Worm (Caenorhabditis elegans): ENCODE measurements around the gene F36G9.3.
"Not testable (repeated sequence)": the region's sequence is repeated elsewhere in the genome, so short reads cannot be mapped to it uniquely, and the experiment has no call there.

The F36G9.3 gene

ce11 chrV:15917458-15917857, 39.7 kb upstream of the F36G9.3 start, which contains the start of gene F35E8.9:
F35E8.9 (minus strand) TSS chrV:15917558.
- TF ChIP-seq scrt-1 (GFP tag; IDR thresholded peaks at IDR 0.05): no peak
- no peak for TF ChIP-seq hnd-1 (tag; optimal IDR thresholded peaks at IDR 0.05)

ce11 chrV:15920273-15920672, 36.9 kb upstream of the F36G9.3 start, which contains the start of gene F35E8.10:
F35E8.10 (minus strand) TSS chrV:15920373.
- TF ChIP-seq tbx-37 (GFP tag; conservative IDR thresholded peaks at IDR 0.05): no peak
- no peak for TF ChIP-seq ceh-36 (tag; optimal IDR thresholded peaks at IDR 0.05)
- TF ChIP-seq scrt-1 (GFP tag; IDR thresholded peaks at IDR 0.05): no peak

ce11 chrV:15921102-15921501, 36.1 kb upstream of the F36G9.3 start, which contains the start of gene cdr-1:
cdr-1 (plus strand) TSS chrV:15921309.
- TF ChIP-seq aly-1 (tag; optimal IDR thresholded peaks at IDR 0.05): no peak
- TF ChIP-seq ets-7 (tag; optimal IDR thresholded peaks at IDR 0.05): no peak
- no peak for TF ChIP-seq B0310.2 (tag; optimal IDR thresholded peaks at IDR 0.05)
- no peak for TF ChIP-seq tbx-37 (GFP tag; conservative IDR thresholded peaks at IDR 0.05)
- TF ChIP-seq ama-1 (optimal IDR thresholded peaks at IDR 0.05): no peak
- TF ChIP-seq sea-1 (GFP tag; conservative IDR thresholded peaks at IDR 0.05): no peak
- no peak for TF ChIP-seq scrt-1 (GFP tag; IDR thresholded peaks at IDR 0.05)
- no peak for TF ChIP-seq ceh-36 (tag; optimal IDR thresholded peaks at IDR 0.05)
- TF ChIP-seq hmbx-1 (tag; optimal IDR thresholded peaks at IDR 0.05): no peak
- no peak for TF ChIP-seq hnd-1 (tag; optimal IDR thresholded peaks at IDR 0.05)
- TF ChIP-seq ceh-13 (GFP tag; optimal IDR thresholded peaks at IDR 0.05): no peak

- TF ChIP-seq tra-4 (tag; optimal IDR thresholded peaks at IDR 0.05) (no peak), ceh-36 (tag; optimal IDR thresholded peaks at IDR 0.05) (no peak), tbx-37 (GFP tag; conservative IDR thresholded peaks at IDR 0.05) (no peak), B0310.2 (tag; optimal IDR thresholded peaks at IDR 0.05) (no peak), aly-1 (tag; optimal IDR thresholded peaks at IDR 0.05) (no peak), flt-1 (GFP tag; IDR thresholded peaks at IDR 0.05) (no peak), hmg-4 (GFP tag; optimal IDR thresholded peaks at IDR 0.05) (no peak), sea-1 (GFP tag; conservative IDR thresholded peaks at IDR 0.05) (no peak), hmbx-1 (tag; optimal IDR thresholded peaks at IDR 0.05) (no peak), ama-1 (optimal IDR thresholded peaks at IDR 0.05) (no peak), pes-1 (GFP tag; IDR thresholded peaks at IDR 0.05) (no peak), tbx-11 (GFP tag; IDR thresholded peaks at IDR 0.05) (no peak), hnd-1 (tag; optimal IDR thresholded peaks at IDR 0.05) (no peak), F13C5.2 (tag; optimal IDR thresholded peaks at IDR 0.05) (no peak), scrt-1 (GFP tag; IDR thresholded peaks at IDR 0.05) (no peak), ceh-13 (GFP tag; optimal IDR thresholded peaks at IDR 0.05) (no peak), ets-7 (tag; optimal IDR thresholded peaks at IDR 0.05) (no peak)
Observed at ce11 chrV:15922979-15923378, 34.2 kb upstream of the F36G9.3 start, which contains the start of gene F35E8.13. F35E8.13 (plus strand) TSS chrV:15923279.

- TF ChIP-seq tbx-37 (GFP tag; conservative IDR thresholded peaks at IDR 0.05): no peak
- no peak for TF ChIP-seq hnd-1 (tag; optimal IDR thresholded peaks at IDR 0.05)
- no peak for TF ChIP-seq ceh-36 (tag; optimal IDR thresholded peaks at IDR 0.05)
- TF ChIP-seq hmbx-1 (tag; optimal IDR thresholded peaks at IDR 0.05): no peak
- no peak for TF ChIP-seq pes-1 (GFP tag; IDR thresholded peaks at IDR 0.05)
- TF ChIP-seq flt-1 (GFP tag; IDR thresholded peaks at IDR 0.05): no peak
- TF ChIP-seq B0310.2 (tag; optimal IDR thresholded peaks at IDR 0.05): no peak
- TF ChIP-seq ceh-13 (GFP tag; optimal IDR thresholded peaks at IDR 0.05): no peak
- TF ChIP-seq hmg-4 (GFP tag; optimal IDR thresholded peaks at IDR 0.05): no peak
- no peak for TF ChIP-seq tbx-11 (GFP tag; IDR thresholded peaks at IDR 0.05)
Observed at ce11 chrV:15924307-15924706, 32.9 kb upstream of the F36G9.3 start, which contains the start of gene nhr-108. nhr-108 (minus strand) TSS chrV:15924472.

- no peak for TF ChIP-seq tra-4 (tag; optimal IDR thresholded peaks at IDR 0.05)
- no peak for TF ChIP-seq ceh-36 (tag; optimal IDR thresholded peaks at IDR 0.05)
- no peak for TF ChIP-seq ama-1 (optimal IDR thresholded peaks at IDR 0.05)
- no peak for TF ChIP-seq flt-1 (GFP tag; IDR thresholded peaks at IDR 0.05)
- no peak for TF ChIP-seq scrt-1 (GFP tag; IDR thresholded peaks at IDR 0.05)
- no peak for TF ChIP-seq tbx-11 (GFP tag; IDR thresholded peaks at IDR 0.05)
- no peak for TF ChIP-seq hmbx-1 (tag; optimal IDR thresholded peaks at IDR 0.05)
- no peak for TF ChIP-seq ets-7 (tag; optimal IDR thresholded peaks at IDR 0.05)
- TF ChIP-seq aly-1 (tag; optimal IDR thresholded peaks at IDR 0.05): no peak
- TF ChIP-seq hnd-1 (tag; optimal IDR thresholded peaks at IDR 0.05): no peak
- no peak for TF ChIP-seq sea-1 (GFP tag; conservative IDR thresholded peaks at IDR 0.05)
- TF ChIP-seq B0310.2 (tag; optimal IDR thresholded peaks at IDR 0.05): no peak
- no peak for TF ChIP-seq F13C5.2 (tag; optimal IDR thresholded peaks at IDR 0.05)
- no peak for TF ChIP-seq ceh-13 (GFP tag; optimal IDR thresholded peaks at IDR 0.05)
- TF ChIP-seq tbx-37 (GFP tag; conservative IDR thresholded peaks at IDR 0.05): no peak
- no peak for TF ChIP-seq hmg-4 (GFP tag; optimal IDR thresholded peaks at IDR 0.05)
- no peak for TF ChIP-seq pes-1 (GFP tag; IDR thresholded peaks at IDR 0.05)
Observed at ce11 chrV:15928325-15928724, 28.9 kb upstream of the F36G9.3 start, which contains the start of gene pzf-1. pzf-1 (minus strand) TSS chrV:15928425.

ce11 chrV:15929882-15930281, 27.3 kb upstream of the F36G9.3 start, which contains the start of gene srbc-77:
srbc-77 (plus strand) TSS chrV:15930182.
- TF ChIP-seq flt-1 (GFP tag; IDR thresholded peaks at IDR 0.05); scrt-1 (GFP tag; IDR thresholded peaks at IDR 0.05); sea-1 (GFP tag; conservative IDR thresholded peaks at IDR 0.05): not testable (repeated sequence)

- TF ChIP-seq tbx-37 (GFP tag; conservative IDR thresholded peaks at IDR 0.05) (no peak), ceh-13 (GFP tag; optimal IDR thresholded peaks at IDR 0.05) (no peak), tbx-11 (GFP tag; IDR thresholded peaks at IDR 0.05) (no peak), ceh-36 (tag; optimal IDR thresholded peaks at IDR 0.05) (no peak), sea-1 (GFP tag; conservative IDR thresholded peaks at IDR 0.05) (no peak), hmg-4 (GFP tag; optimal IDR thresholded peaks at IDR 0.05) (no peak), aly-1 (tag; optimal IDR thresholded peaks at IDR 0.05) (no peak), hmbx-1 (tag; optimal IDR thresholded peaks at IDR 0.05) (no peak), hnd-1 (tag; optimal IDR thresholded peaks at IDR 0.05) (no peak), ama-1 (optimal IDR thresholded peaks at IDR 0.05) (no peak), F13C5.2 (tag; optimal IDR thresholded peaks at IDR 0.05) (no peak), pes-1 (GFP tag; IDR thresholded peaks at IDR 0.05) (no peak), flt-1 (GFP tag; IDR thresholded peaks at IDR 0.05) (no peak), B0310.2 (tag; optimal IDR thresholded peaks at IDR 0.05) (no peak)
Observed at ce11 chrV:15932390-15932789, 24.8 kb upstream of the F36G9.3 start, which contains the start of gene srw-26. srw-26 (minus strand) TSS chrV:15932490.
